Fruit fly (Drosophila melanogaster): ENCODE data around the gene Fancm.

Fancm gene

DNA sequence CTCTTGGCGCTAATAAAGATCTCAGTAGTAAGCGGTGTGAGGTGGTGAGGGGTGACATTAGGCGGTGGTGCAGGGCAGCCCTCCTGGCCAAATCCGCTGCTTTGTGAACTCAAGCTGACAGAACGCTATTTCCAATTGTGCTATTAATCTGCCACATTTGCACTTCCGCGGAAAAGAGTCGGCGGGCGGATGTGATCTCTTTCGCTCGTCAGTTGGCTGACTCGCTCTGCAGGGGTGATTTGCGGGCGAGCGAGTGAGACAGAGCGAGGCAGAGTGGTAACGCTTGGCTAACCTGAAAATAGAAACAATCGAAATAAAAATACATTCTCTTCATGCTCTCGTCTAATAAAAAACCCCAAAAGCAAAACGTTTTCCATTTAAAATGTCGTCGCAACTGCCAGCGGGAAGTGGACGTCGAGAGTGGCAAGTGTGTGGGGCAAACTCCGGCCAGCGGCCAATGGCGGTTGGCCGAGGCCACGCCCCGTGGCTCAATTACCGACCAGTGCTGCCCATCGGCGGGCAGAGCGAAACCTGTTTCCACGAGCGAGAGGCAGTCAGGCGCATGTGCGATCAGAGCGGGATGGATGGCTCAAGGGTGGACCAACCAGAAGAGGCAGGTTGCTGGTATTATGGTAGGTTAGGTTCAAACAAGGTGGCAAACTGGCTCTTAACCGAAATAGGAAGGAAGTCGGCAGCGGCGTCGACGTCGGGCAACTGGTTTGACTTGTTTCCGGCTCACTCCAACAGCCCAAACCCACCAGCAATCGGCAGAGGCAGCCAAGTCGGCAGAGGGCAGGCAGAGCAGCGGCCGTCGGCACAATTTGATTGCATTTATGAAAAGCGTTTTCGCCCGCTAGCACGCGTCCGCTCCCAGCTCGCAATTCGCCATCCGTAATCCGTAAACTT, 17.3 kb downstream of the Fancm start, which contains the start of gene C15 (continued):
- TF ChIP-seq CG12219 (GFP tag; optimal IDR thresholded peaks at IDR 0.05) (no peak), Optix (GFP tag; IDR thresholded peaks at IDR 0.05) (0 out of 3 replicates have a peak, but pooled peaks have one; percentile 11), CG4707 (GFP tag; optimal IDR thresholded peaks at IDR 0.05) (no peak), nerfin-2 (GFP tag; IDR thresholded peaks at IDR 0.05; ENCODE audit: partially characterized antibody) (no peak), gt (GFP tag; IDR thresholded peaks at IDR 0.05) (no peak), CG12071 (GFP tag; optimal IDR thresholded peaks at IDR 0.05) (peak; percentile 16), CG4730 (GFP tag; IDR thresholded peaks at IDR 0.05) (no peak), gce (GFP tag; IDR thresholded peaks at IDR 0.05) (0 out of 3 replicates have a peak, but pooled peaks have one; percentile 13), CG8089 (GFP tag; optimal IDR thresholded peaks at IDR 0.05) (peak; percentile 51), prd (optimal IDR thresholded peaks at IDR 0.05) (no peak), prd (GFP tag; IDR thresholded peaks at IDR 0.05) (peak; percentile 37; the same call in 1 of the 3 replicates), CG6689 (GFP tag; IDR thresholded peaks at IDR 0.05) (no peak), CG6272 (GFP tag; IDR thresholded peaks at IDR 0.05) (no peak), CG13775 (GFP tag; optimal IDR thresholded peaks at IDR 0.05) (no peak), ftz-f1 (GFP tag; optimal IDR thresholded peaks at IDR 0.05) (peak; percentile 29), pho (GFP tag; optimal IDR thresholded peaks at IDR 0.05) (peak; percentile 11), ewg (GFP tag; optimal IDR thresholded peaks at IDR 0.05) (peak; percentile 98), knrl (GFP tag; IDR thresholded peaks at IDR 0.05; ENCODE audit: partially characterized antibody) (no peak), psq (GFP tag; optimal IDR thresholded peaks at IDR 0.05) (no peak), Side (GFP tag; optimal IDR thresholded peaks at IDR 0.05) (peak; percentile 58), Scr (GFP tag; IDR thresholded peaks at IDR 0.05; ENCODE audit: partially characterized antibody) (peak; percentile 43; the same call in 1 of the 2 replicates), Sry-β (GFP tag; optimal IDR thresholded peaks at IDR 0.05) (no peak), ttk (GFP tag; IDR thresholded peaks at IDR 0.05) (peak; percentile 16; the same call in 1 of the 2 replicates), H15 (GFP tag; IDR thresholded peaks at IDR 0.05) (no peak), yki (optimal IDR thresholded peaks at IDR 0.05) (no peak), CG12659 (GFP tag; optimal IDR thresholded peaks at IDR 0.05) (no peak), stwl (tag; optimal IDR thresholded peaks at IDR 0.05) (no peak), CG3065 (GFP tag; optimal IDR thresholded peaks at IDR 0.05) (peak; percentile 10), ap (GFP tag; IDR thresholded peaks at IDR 0.05) (no peak), nom (GFP tag; optimal IDR thresholded peaks at IDR 0.05) (peak; percentile 43), Ets65A (GFP tag) (peak; percentile 46), her (GFP tag; optimal IDR thresholded peaks at IDR 0.05) (no peak), CG15601 (tag; optimal IDR thresholded peaks at IDR 0.05) (no peak), ind (GFP tag; optimal IDR thresholded peaks at IDR 0.05) (no peak), CG9932 (GFP tag; IDR thresholded peaks at IDR 0.05) (no peak), CG10565 (GFP tag; optimal IDR thresholded peaks at IDR 0.05) (no peak), CG1024 (GFP tag; IDR thresholded peaks at IDR 0.05) (no peak), CG1647 (GFP tag; optimal IDR thresholded peaks at IDR 0.05) (peak; percentile 40), ken (GFP tag; IDR thresholded peaks at IDR 0.05) (no peak), CG3847 (GFP tag; IDR thresholded peaks at IDR 0.05) (0 out of 2 replicates have a peak, but pooled peaks have one; percentile 11), Doc3 (GFP tag; IDR thresholded peaks at IDR 0.05; ENCODE audit: partially characterized antibody) (no peak), mirr (GFP tag; optimal IDR thresholded peaks at IDR 0.05) (peak; percentile 36), dmrt99B (tag; optimal IDR thresholded peaks at IDR 0.05) (no peak), CG2889 (GFP tag; IDR thresholded peaks at IDR 0.05) (no peak), crol (GFP tag; IDR thresholded peaks at IDR 0.05) (peak; percentile 75), caup (GFP tag; optimal IDR thresholded peaks at IDR 0.05; ENCODE audit: severe bottlenecking) (peak; percentile 41), CG12744 (GFP tag; optimal IDR thresholded peaks at IDR 0.05) (no peak), CG17359 (tag; optimal IDR thresholded peaks at IDR 0.05) (no peak), CG6175 (GFP tag; IDR thresholded peaks at IDR 0.05) (0 out of 3 replicates have a peak, but pooled peaks have one; percentile 15)

Data from whole organism, embryonic.